Worm (Caenorhabditis elegans): Measurements from ENCODE around the gene lin-13.

DNA sequence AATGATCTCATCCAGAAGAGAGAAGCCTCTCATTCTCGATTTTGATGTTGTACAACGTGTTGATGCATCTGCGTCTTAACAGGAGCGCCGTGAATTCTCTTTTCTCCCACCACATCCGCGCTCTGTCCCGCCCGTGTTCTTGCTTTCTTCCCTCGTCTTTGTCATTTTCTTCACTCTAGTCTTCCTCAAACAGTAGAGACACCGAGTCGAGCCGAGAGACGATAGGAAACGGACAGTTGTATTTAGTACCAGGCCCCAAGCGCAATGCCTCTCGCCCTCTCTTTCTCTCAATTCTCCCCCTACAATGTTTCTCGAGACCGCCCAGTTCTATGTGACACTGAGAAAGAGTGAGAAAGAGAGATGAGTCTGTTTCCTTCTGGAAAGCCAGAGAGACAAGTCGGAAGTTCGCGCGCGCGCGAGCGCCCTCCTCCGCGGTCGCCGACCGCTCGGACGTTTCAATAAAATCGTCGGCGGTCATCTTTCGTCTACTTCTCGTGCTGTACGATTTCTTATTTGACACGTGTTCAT, 20.3 kb upstream of the lin-13 start, which contains the start of gene ZK112.4:
- TF ChIP-seq ama-1 (optimal IDR thresholded peaks at IDR 0.05) (peak; percentile 81), mdl-1 (tag; optimal IDR thresholded peaks at IDR 0.05) (peak; percentile 65), pha-4 (tag; optimal IDR thresholded peaks at IDR 0.05) (peak; percentile 80), tbx-2 (tag; optimal IDR thresholded peaks at IDR 0.05) (no peak), lsy-12 (tag; optimal IDR thresholded peaks at IDR 0.05) (no peak), jun-1 (tag; optimal IDR thresholded peaks at IDR 0.05) (peak; percentile 62), nhr-77 (tag; optimal IDR thresholded peaks at IDR 0.05) (no peak), nfya-1 (tag; optimal IDR thresholded peaks at IDR 0.05; ENCODE audit: insufficient read depth) (peak; percentile 83), snpc-4 (tag; optimal IDR thresholded peaks at IDR 0.05) (no peak), pqm-1 (tag; optimal IDR thresholded peaks at IDR 0.05) (no peak)
